Worm (Caenorhabditis elegans): Measurements from ENCODE around the gene del-8.
"Not testable (repeated sequence)": the region's sequence is repeated elsewhere in the genome, so short reads cannot be mapped to it uniquely, and the experiment has no call there.

del-8 gene

DNA sequence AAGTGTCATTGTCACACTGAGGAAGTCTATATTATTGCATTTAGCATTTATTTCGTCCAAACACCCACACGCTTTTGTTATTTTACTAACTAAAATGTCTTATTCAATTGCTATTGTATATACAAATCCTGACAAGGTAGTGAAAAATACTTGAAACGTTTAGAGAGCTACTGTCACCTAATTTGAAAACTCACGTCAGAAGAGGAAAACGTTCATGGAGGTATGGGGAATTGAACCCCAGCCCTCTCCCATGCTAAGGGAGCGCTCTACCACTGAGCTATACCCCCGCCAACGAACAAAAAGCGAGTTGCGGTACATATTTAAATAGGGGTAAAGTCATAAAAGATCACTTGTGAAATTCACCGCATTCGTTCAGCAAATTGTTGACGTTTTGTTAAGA is 33.4 kb downstream of the del-8 start:
- peak; percentile 68 for TF ChIP-seq nhr-21 (tag; optimal IDR thresholded peaks at IDR 0.05)
- peak; percentile 55 for TF ChIP-seq sma-9 (GFP tag; optimal IDR thresholded peaks at IDR 0.05)
- no peak for TF ChIP-seq sma-9 (tag; optimal IDR thresholded peaks at IDR 0.05)
- peak; percentile 31 for TF ChIP-seq fos-1 (tag; optimal IDR thresholded peaks at IDR 0.05)
- no peak for TF ChIP-seq lin-11 (tag; optimal IDR thresholded peaks at IDR 0.05)
- TF ChIP-seq sma-3 (GFP tag; optimal IDR thresholded peaks at IDR 0.05) = peak; percentile 15

ce11 chrX:9625824-9626223 is 36.6 kb downstream of the del-8 start, which contains the start of gene F34H10.1:
TSS of gene F34H10.1 (plus strand) at chrX:9626124.
- not testable (repeated sequence) for TF ChIP-seq Y55F3AM.14 (GFP tag; optimal IDR thresholded peaks at IDR 0.05); nhr-237 (tag; optimal IDR thresholded peaks at IDR 0.05); elt-3 (tag; optimal IDR thresholded peaks at IDR 0.05)

DNA sequence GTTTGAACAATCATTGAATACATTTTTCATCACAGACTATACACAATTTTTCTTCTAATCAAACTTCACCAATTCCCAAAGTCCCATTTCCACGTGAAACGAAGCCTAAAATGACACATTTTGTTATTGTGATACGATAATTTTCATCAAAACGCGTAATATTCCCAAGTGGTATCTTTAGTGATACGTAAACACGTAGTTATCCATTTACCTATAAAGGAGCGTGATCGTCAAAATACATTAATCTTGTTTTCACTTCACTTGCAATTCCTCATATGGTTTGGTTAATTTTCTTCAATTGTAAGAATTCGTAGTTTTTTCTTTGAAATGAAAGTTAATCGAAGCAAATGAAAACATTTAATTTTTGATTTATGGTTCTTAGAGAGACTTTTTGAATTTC is 40.3 kb downstream of the del-8 start:
- TF ChIP-seq nhr-12 (tag; optimal IDR thresholded peaks at IDR 0.05) (no peak), lin-13 (GFP tag; optimal IDR thresholded peaks at IDR 0.05) (no peak), lsy-2 (tag; optimal IDR thresholded peaks at IDR 0.05) (no peak), sma-9 (GFP tag; optimal IDR thresholded peaks at IDR 0.05) (no peak), sma-9 (tag; optimal IDR thresholded peaks at IDR 0.05) (no peak), gmeb-1 (tag; optimal IDR thresholded peaks at IDR 0.05) (no peak), mbf-1 (tag; optimal IDR thresholded peaks at IDR 0.05) (no peak), nhr-6 (tag; optimal IDR thresholded peaks at IDR 0.05) (no peak), R02D3.7 (tag; optimal IDR thresholded peaks at IDR 0.05) (no peak), nhr-23 (tag; optimal IDR thresholded peaks at IDR 0.05) (no peak)

DNA sequence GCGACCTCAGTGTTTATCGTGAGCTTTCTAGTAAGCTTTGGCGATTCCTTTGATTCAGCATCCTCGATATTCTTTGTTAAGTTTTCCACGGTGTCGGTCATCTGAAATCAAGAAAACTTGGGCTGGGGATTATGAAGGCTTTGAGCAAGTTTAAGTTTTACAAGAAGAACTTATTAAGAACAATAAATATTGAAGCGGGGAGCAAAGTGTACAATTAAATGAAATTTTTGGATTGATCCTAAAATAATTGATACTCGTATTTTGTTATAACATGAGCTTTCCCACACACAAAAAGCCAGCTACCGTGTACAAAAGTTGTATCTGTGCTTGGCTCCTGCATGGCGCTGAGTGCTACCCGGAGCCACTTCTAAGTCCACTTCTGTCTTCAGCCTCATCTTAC is 45.7 kb downstream of the del-8 start, which contains the start of gene F34H10.3:
F34H10.3 (minus strand) TSS at position 101 of the 400 bp plus-strand sequence.
- TF ChIP-seq lsy-2 (tag; optimal IDR thresholded peaks at IDR 0.05) (no peak), mab-5 (tag; optimal IDR thresholded peaks at IDR 0.05) (no peak), nhr-237 (tag; optimal IDR thresholded peaks at IDR 0.05) (no peak), nhr-6 (tag; optimal IDR thresholded peaks at IDR 0.05) (no peak), R02D3.7 (tag; optimal IDR thresholded peaks at IDR 0.05) (no peak), crh-2 (tag; optimal IDR thresholded peaks at IDR 0.05) (no peak), nhr-21 (tag; optimal IDR thresholded peaks at IDR 0.05) (no peak), nhr-12 (tag; optimal IDR thresholded peaks at IDR 0.05) (no peak), aly-2 (tag; optimal IDR thresholded peaks at IDR 0.05) (no peak), nhr-11 (tag; optimal IDR thresholded peaks at IDR 0.05) (no peak), ztf-1 (GFP tag; conservative IDR thresholded peaks at IDR 0.05) (no peak), sma-3 (GFP tag; optimal IDR thresholded peaks at IDR 0.05) (no peak), lin-11 (tag; optimal IDR thresholded peaks at IDR 0.05) (no peak)

DNA sequence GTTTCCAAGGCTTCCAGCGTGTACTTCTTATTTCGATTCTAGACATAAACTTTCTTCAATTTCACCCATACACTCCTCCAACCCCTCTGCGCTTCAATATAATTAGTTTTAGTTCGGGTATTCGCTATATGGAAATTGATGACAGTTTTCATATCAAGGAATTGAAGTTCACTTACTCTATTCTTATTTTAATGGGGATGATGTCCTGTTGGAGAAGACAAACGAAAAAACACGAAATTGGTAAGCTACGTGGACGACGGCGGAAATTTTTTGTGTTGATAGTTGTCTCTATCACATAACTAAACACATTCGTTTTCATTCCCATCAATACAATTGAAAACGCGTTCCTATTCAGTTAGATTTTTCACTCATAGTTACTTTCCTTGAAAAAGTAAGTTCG is 46.2 kb downstream of the del-8 start, which contains the start of gene F34H10.5:
F34H10.5 (plus strand) TSS at position 301 of the 400 bp plus-strand sequence.
- TF ChIP-seq Y55F3AM.14 (GFP tag; optimal IDR thresholded peaks at IDR 0.05) (no peak), skn-1 (tag; optimal IDR thresholded peaks at IDR 0.05) (no peak), sma-3 (GFP tag; optimal IDR thresholded peaks at IDR 0.05) (no peak), peb-1 (tag; optimal IDR thresholded peaks at IDR 0.05) (no peak), lin-11 (tag; optimal IDR thresholded peaks at IDR 0.05) (no peak), nhr-21 (tag; optimal IDR thresholded peaks at IDR 0.05) (no peak), elt-1 (tag; optimal IDR thresholded peaks at IDR 0.05) (no peak), mbf-1 (tag; optimal IDR thresholded peaks at IDR 0.05) (no peak), alr-1 (tag; optimal IDR thresholded peaks at IDR 0.05) (no peak), nhr-77 (tag; optimal IDR thresholded peaks at IDR 0.05) (no peak), nhr-129 (tag; optimal IDR thresholded peaks at IDR 0.05) (no peak), aly-2 (tag; optimal IDR thresholded peaks at IDR 0.05) (no peak), nhr-237 (tag; optimal IDR thresholded peaks at IDR 0.05) (no peak), nhr-6 (tag; optimal IDR thresholded peaks at IDR 0.05) (no peak), ama-1 (optimal IDR thresholded peaks at IDR 0.05) (no peak), nhr-25 (tag; optimal IDR thresholded peaks at IDR 0.05) (no peak), unc-62 (GFP tag; optimal IDR thresholded peaks at IDR 0.05) (no peak)

DNA sequence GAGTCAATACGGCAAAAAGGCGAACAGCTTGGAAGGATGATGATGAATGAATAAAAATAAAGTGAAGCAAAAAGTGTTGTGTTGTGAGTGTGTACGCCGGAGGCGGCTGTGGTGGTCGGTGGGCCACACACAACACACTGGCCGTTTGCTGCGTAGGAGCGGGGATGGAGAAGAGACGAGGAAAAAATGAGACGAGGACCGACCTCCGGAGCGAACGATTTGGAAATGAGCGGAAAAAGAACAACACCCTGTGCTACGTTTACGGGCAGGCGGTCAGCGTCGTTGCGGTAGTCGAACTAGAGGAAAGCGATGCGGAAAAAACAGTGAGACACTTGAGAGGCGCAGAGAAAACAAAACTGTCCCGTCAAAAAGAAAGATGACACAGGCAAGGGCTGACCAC is 47.9 kb downstream of the del-8 start:
- TF ChIP-seq mbf-1 (tag; optimal IDR thresholded peaks at IDR 0.05) (no peak), aly-2 (tag; optimal IDR thresholded peaks at IDR 0.05) (no peak), elt-3 (tag; optimal IDR thresholded peaks at IDR 0.05) (no peak), nhr-77 (tag; optimal IDR thresholded peaks at IDR 0.05) (no peak), ceh-82 (tag; optimal IDR thresholded peaks at IDR 0.05) (no peak), peb-1 (tag; optimal IDR thresholded peaks at IDR 0.05) (peak; percentile 34), fos-1 (tag; optimal IDR thresholded peaks at IDR 0.05) (peak; percentile 29), sma-9 (GFP tag; optimal IDR thresholded peaks at IDR 0.05) (peak; percentile 5), sma-9 (tag; optimal IDR thresholded peaks at IDR 0.05) (no peak)
